Fruit fly (Drosophila melanogaster): ENCODE data around the gene CG2772.

DNA sequence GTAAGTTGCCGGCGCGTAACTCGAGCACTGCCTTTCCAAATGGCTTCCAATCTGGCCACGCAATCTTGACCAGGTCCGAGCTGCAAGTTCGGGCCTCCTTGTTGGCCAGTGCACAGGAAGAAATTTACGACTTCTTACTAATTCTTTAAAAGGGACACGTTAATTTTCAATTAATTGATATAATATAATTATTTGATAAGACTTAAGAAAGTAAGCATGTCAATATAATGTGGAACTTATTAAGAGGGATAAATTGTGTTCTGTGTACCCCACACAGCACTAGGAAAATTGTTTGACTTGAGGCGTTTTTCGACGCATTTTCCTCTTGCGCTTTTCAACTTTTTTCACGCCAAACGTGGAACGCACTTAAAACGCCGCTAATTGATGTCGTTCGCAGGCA, 39.7 kb downstream of the CG2772 start:
- TF ChIP-seq CTCF (optimal IDR thresholded peaks at IDR 0.05) (no peak), CG8478 (optimal IDR thresholded peaks at IDR 0.05) (no peak)

All from S2 (cell line).